Worm (Caenorhabditis elegans): ENCODE measurements around the gene F35B12.10.

The F35B12.10 gene

DNA sequence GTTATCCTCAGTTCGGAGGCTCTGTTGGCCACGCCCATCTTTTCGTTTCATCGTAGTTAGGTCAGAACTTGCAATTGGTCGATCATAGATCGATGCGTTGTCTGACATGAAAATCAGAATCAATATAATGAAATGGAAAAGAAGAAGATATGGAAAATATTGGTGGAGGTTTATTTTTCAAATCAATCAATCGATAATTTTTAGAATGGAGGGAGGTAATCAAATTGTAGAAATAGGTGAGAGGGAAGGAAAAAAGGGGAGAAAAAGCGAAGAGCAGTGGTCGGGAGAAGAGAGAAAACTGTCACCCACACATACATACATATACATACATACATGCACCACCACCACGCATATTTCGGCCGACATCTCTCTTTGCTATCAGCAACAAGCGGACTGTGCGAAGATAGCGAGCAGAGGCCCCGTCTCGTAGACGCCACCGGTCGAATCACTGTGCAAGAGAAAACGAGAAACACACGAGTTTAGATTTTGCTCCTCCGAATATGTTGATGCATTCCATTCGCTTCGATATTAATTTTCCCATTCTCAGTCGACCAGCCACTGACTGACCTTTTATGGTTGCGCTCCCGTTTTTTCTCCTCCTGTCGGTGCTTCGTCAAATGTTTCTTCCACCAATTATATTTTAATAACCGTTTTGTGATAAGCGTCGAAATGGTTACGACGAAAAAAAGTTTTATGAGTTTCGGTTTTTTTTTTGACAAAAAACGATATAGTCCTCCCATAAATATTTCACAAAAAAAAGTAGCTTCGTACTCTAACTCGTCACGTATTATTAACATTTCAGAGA, at the start of gene F35B12.10:
Gene F35B12.10 (minus strand): TSS at position 51 of the 805 bp plus-strand sequence.
- no peak for TF ChIP-seq efl-1 (optimal IDR thresholded peaks at IDR 0.05)
- peak in 1 of 2 experiments; percentile 1 for TF ChIP-seq efl-1 (GFP tag; optimal IDR thresholded peaks at IDR 0.05 in 1 of 2)
- no peak for TF ChIP-seq nhr-76 (tag; optimal IDR thresholded peaks at IDR 0.05)
- peak; percentile 1 for TF ChIP-seq nhr-90 (tag; optimal IDR thresholded peaks at IDR 0.05; ENCODE audit: poor library complexity)
- TF ChIP-seq hpl-2 (GFP tag; optimal IDR thresholded peaks at IDR 0.05): no peak
- no peak for TF ChIP-seq hlh-17 (GFP tag; optimal IDR thresholded peaks at IDR 0.05; ENCODE audit: borderline replicate concordance)
- TF ChIP-seq ceh-88 (GFP tag; IDR thresholded peaks at IDR 0.05): no peak
- TF ChIP-seq vab-15 (tag; optimal IDR thresholded peaks at IDR 0.05): no peak
- TF ChIP-seq ama-1 (optimal IDR thresholded peaks at IDR 0.05): no peak
- no peak for TF ChIP-seq tlp-1 (tag; optimal IDR thresholded peaks at IDR 0.05)
- no peak for TF ChIP-seq zag-1 (tag; optimal IDR thresholded peaks at IDR 0.05)
- peak; percentile 69 for TF ChIP-seq elt-2 (tag; optimal IDR thresholded peaks at IDR 0.05)
- TF ChIP-seq unc-30 (tag; optimal IDR thresholded peaks at IDR 0.05): no peak
- no peak for TF ChIP-seq ceh-90 (tag; optimal IDR thresholded peaks at IDR 0.05)
- no peak for TF ChIP-seq pax-3 (tag; optimal IDR thresholded peaks at IDR 0.05)

DNA sequence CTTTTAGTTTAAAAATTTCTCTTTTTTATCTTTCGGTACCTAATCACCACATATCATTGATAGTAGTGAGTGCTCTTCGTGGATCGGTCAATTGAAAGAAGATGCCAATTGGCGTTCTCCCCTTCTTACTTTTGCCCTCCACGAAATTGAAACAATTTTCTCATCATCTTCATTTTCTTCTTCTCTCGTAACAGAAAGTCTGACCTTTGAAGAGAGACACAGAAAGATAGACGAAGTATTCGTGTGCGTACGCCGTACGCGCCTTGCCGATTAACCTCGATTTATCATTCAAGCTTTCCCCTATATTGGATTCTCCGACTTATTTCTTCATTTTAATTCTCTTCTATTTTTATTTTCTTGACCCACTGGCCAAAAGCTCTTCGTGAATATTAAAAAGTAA, 48.4 kb upstream of the F35B12.10 start:
- no peak for TF ChIP-seq nhr-20 (tag; optimal IDR thresholded peaks at IDR 0.05)
- TF ChIP-seq pax-3 (tag; optimal IDR thresholded peaks at IDR 0.05): no peak
- TF ChIP-seq nhr-85 (tag): peak; percentile 29
- peak; percentile 97 for TF ChIP-seq blmp-1 (tag; optimal IDR thresholded peaks at IDR 0.05)
- peak; percentile 12 for TF ChIP-seq pag-3 (tag; optimal IDR thresholded peaks at IDR 0.05; ENCODE audit: borderline replicate concordance, insufficient read depth)
- TF ChIP-seq rnt-1 (tag; optimal IDR thresholded peaks at IDR 0.05): peak; percentile 55
- peak; percentile 52 for TF ChIP-seq unc-130 (tag; optimal IDR thresholded peaks at IDR 0.05)
- peak in 1 of 6 experiments; percentile 70 for TF ChIP-seq elt-3 (tag; optimal IDR thresholded peaks at IDR 0.05)
- peak; percentile 25 for TF ChIP-seq snu-23 (GFP tag; optimal IDR thresholded peaks at IDR 0.05)
- TF ChIP-seq lin-14 (GFP tag; optimal IDR thresholded peaks at IDR 0.05): peak; percentile 81
- no peak for TF ChIP-seq sox-4 (tag; optimal IDR thresholded peaks at IDR 0.05)
- TF ChIP-seq efl-1 (optimal IDR thresholded peaks at IDR 0.05): no peak
- TF ChIP-seq efl-1 (GFP tag; optimal IDR thresholded peaks at IDR 0.05 in 1 of 2): peak in 1 of 2 experiments; percentile 10
- no peak for TF ChIP-seq fkh-10 (GFP tag; optimal IDR thresholded peaks at IDR 0.05)
- TF ChIP-seq nhr-71 (tag; optimal IDR thresholded peaks at IDR 0.05): peak; percentile 19
- peak in 1 of 2 experiments; percentile 50 for TF ChIP-seq lsy-2 (tag; optimal IDR thresholded peaks at IDR 0.05)
- TF ChIP-seq mep-1 (tag; optimal IDR thresholded peaks at IDR 0.05): peak; percentile 38

DNA sequence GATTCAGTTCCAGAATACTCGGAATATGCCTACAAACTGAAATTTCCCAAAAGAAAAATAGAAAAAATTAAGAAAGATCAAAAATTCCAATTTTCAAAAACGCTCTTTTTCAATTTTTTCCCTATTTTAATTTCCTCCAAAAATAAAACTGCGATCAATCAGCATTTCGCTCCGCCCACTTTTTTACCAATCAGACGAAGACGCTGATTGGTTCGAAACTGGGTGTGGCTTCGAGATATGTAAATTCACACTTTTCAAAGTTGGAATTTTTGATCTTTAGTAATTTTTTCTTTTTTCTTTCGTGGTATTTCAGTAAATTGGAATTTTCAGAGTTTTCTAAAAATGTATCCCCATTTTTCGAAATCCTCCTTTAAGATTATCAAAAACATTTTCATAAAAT, 48.0 kb upstream of the F35B12.10 start:
- TF ChIP-seq fos-1 (tag; optimal IDR thresholded peaks at IDR 0.05) (no peak), ztf-4 (tag; optimal IDR thresholded peaks at IDR 0.05) (no peak), vab-15 (tag; optimal IDR thresholded peaks at IDR 0.05) (no peak), zag-1 (tag; optimal IDR thresholded peaks at IDR 0.05) (no peak), lir-3 (tag; optimal IDR thresholded peaks at IDR 0.05; ENCODE audit: poor library complexity) (no peak), irx-1 (tag; optimal IDR thresholded peaks at IDR 0.05) (no peak), fkh-4 (tag; optimal IDR thresholded peaks at IDR 0.05; ENCODE audit: borderline replicate concordance) (no peak), ama-1 (optimal IDR thresholded peaks at IDR 0.05) (no peak), skn-1 (tag; optimal IDR thresholded peaks at IDR 0.05) (no peak)

DNA sequence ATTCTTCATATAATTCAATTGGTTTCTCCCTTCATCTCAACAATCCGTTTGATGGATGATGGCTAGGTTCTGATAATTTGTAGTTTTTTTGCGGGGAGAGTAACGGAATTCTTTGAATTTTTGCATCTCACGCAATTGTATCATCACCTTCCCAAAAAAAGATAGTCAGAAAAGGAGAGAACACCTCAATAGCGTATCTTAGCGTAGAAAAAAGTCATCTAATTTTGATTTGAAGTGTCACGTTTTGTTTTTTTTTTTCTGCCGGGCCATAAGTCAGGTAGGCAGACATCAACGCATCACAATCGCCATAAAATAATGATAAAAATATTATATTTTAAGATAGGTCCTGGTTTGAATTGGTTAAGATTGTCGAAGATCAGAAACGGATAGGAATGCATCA, 47.4 kb upstream of the F35B12.10 start:
- TF ChIP-seq ztf-11 (tag; optimal IDR thresholded peaks at IDR 0.05) (no peak), blmp-1 (tag; optimal IDR thresholded peaks at IDR 0.05) (peak; percentile 57), ama-1 (optimal IDR thresholded peaks at IDR 0.05) (no peak), nhr-20 (tag; optimal IDR thresholded peaks at IDR 0.05) (peak; percentile 11), efl-1 (optimal IDR thresholded peaks at IDR 0.05) (no peak), efl-1 (GFP tag; optimal IDR thresholded peaks at IDR 0.05 in 1 of 2) (peak in 1 of 2 experiments; percentile 9), elt-3 (tag; optimal IDR thresholded peaks at IDR 0.05) (peak in 2 of 6 experiments; percentile 20 to 52), nhr-85 (tag) (peak; percentile 78), lin-14 (GFP tag; optimal IDR thresholded peaks at IDR 0.05) (peak; percentile 35), unc-62 (GFP tag; optimal IDR thresholded peaks at IDR 0.05) (no peak), nhr-19 (GFP tag; conservative IDR thresholded peaks at IDR 0.05) (no peak), mdl-1 (tag; optimal IDR thresholded peaks at IDR 0.05) (peak in 1 of 2 experiments; percentile 4), nhr-71 (tag; optimal IDR thresholded peaks at IDR 0.05) (peak; percentile 37), snu-23 (GFP tag; optimal IDR thresholded peaks at IDR 0.05) (peak; percentile 2)
